Fruit fly (Drosophila melanogaster) whole organism, adult: ENCODE measurements around the gene Clamp.

Experiments
- CG14711 ChIP-seq: fragments of 200-800 bp; sonication (Bioruptor generic); optimal IDR thresholded peaks from 2 replicates; lab custom pipeline; 2018; ENCODE audit warnings: missing biosample characterization, mild to moderate bottlenecking, missing genetic modification characterization, moderate library complexity
- CG1620 ChIP-seq: fragments of 200-800 bp; sonication (Bioruptor generic); optimal IDR thresholded peaks from 2 replicates; lab custom pipeline; 2016; ENCODE audit warnings: missing biosample characterization, missing genetic modification characterization
- pad ChIP-seq: fragments of 200-800 bp; sonication (Bioruptor generic); optimal IDR thresholded peaks from 3 replicates; lab custom pipeline; 2017; ENCODE audit warnings: missing biosample characterization, missing genetic modification characterization, mild to moderate bottlenecking, moderate library complexity, missing genetic modification reagents
- toe ChIP-seq: fragments of 200-800 bp; sonication (Bioruptor generic); optimal IDR thresholded peaks from 2 replicates; lab custom pipeline; 2016; ENCODE audit warnings: missing biosample characterization, missing genetic modification characterization

DNA sequence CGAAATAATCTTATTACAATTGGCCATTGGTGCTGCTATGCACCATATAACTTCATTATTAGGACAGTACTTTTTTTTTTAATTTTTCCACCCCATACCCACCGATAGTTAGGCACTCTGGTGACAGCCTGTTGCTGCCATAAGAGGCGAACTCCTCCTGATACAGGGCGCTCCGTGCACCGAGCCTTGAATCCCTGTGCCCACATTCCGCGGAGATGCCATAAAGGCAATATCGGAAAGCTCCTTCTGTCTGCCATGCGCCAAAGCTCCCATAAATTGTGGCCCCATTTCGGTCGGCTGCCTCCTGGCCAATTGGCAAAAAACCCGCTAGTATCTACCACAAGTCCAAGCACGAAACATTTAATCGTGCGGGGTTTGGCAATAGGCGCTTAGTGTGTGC is 15.7 kb downstream of the Clamp start:
- TF ChIP-seq CG14711 (no peak), CG1620 (GFP tag; lab: Kevin White, UChicago) (no peak), pad (no peak), toe (GFP tag; lab: Kevin White, UChicago) (no peak)
